Worm (Caenorhabditis elegans): ENCODE data around the gene cnc-3.

DNA sequence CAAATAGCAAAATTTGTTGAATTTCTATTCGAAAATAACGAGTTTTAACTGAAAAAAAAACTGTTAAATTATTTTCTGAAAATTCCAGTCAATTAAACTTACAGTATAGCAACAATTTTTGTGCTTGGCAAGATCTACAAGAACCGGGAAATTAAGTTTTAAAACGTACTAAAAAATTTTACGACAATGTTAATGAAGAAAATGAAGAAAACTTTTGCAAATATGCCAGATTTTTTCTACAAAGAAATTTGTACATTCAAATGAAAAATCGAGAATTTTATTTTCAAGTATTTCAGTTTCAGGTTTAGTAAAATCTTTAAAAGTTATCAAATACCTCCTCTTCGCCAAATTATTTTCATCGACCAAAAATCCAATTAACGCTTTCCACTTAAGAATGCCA is 5.8 kb upstream of the cnc-3 start, which contains the start of gene cnc-11:
- TF ChIP-seq unc-62 (GFP tag; optimal IDR thresholded peaks at IDR 0.05) (no peak), nhr-25 (tag; optimal IDR thresholded peaks at IDR 0.05) (no peak), ama-1 (optimal IDR thresholded peaks at IDR 0.05) (no peak)
